Fruit fly (Drosophila melanogaster): ENCODE measurements around the gene per.

per gene

DNA sequence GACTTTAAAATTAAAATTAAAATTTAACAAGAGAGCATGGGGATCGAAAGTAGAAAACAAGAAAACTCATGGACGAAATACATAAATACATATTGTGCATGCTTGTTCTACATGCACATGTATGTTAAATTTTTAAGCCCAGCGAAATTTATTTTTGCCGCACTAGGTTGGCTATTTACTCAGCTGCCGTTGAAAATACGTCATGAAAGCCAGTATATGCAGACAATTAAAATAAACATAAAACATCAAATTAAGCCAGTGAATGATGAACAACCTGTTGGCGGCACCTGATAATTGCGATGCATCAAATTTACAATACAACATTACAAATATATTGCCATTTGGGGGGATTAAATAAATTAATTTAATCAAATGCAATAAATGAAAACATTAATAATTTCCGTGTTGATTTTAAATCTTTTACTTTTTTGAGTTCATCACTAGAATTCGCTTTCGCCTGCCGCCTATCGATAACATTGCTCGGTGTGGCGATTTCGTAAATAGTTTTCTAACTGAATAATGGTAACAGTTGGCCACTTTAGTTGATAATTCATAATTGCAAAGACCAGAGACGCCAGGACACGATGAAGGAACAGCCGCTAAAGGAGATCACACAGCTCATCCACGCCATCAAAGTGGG is 18.9 kb downstream of the per start, which contains the start of gene eIF2Bbeta (continued):
- TF ChIP-seq CG7357 (GFP tag; IDR thresholded peaks at IDR 0.05) (no peak), Atf6 (GFP tag; IDR thresholded peaks at IDR 0.05) (no peak), sd (tag; optimal IDR thresholded peaks at IDR 0.05) (no peak), Ravus (GFP tag; IDR thresholded peaks at IDR 0.05) (no peak), CG6689 (GFP tag; IDR thresholded peaks at IDR 0.05) (no peak), B-H2 (GFP tag; optimal IDR thresholded peaks at IDR 0.05) (no peak), Usf (GFP tag; optimal IDR thresholded peaks at IDR 0.05) (no peak), Hr3 (GFP tag; optimal IDR thresholded peaks at IDR 0.05) (no peak), BEAF-32 (GFP tag; optimal IDR thresholded peaks at IDR 0.05) (peak; percentile 60), GATAe (GFP tag; conservative IDR thresholded peaks at IDR 0.05) (no peak), Chrac-16 (GFP tag; optimal IDR thresholded peaks at IDR 0.05) (no peak), CG6854 (GFP tag; optimal IDR thresholded peaks at IDR 0.05) (no peak), Dbx (GFP tag; IDR thresholded peaks at IDR 0.05) (no peak), CrebB (tag; optimal IDR thresholded peaks at IDR 0.05) (no peak), CG2199 (GFP tag; IDR thresholded peaks at IDR 0.05) (no peak), lbe (GFP tag; optimal IDR thresholded peaks at IDR 0.05) (no peak), crc (GFP tag; optimal IDR thresholded peaks at IDR 0.05) (no peak), exex (tag; optimal IDR thresholded peaks at IDR 0.05) (no peak), Nf-YB (GFP tag; optimal IDR thresholded peaks at IDR 0.05) (no peak), CG6654 (GFP tag; optimal IDR thresholded peaks at IDR 0.05) (no peak), ro (GFP tag; IDR thresholded peaks at IDR 0.05) (no peak), Sry-β (GFP tag; optimal IDR thresholded peaks at IDR 0.05) (peak; percentile 87), nerfin-1 (tag; optimal IDR thresholded peaks at IDR 0.05) (no peak), CG3726 (GFP tag; IDR thresholded peaks at IDR 0.05) (no peak), odd (GFP tag; optimal IDR thresholded peaks at IDR 0.05) (no peak), gcm (GFP tag; optimal IDR thresholded peaks at IDR 0.05) (no peak), repo (GFP tag; optimal IDR thresholded peaks at IDR 0.05) (no peak), Taf1 (GFP tag; IDR thresholded peaks at IDR 0.05) (no peak), CG11398 (GFP tag; optimal IDR thresholded peaks at IDR 0.05) (no peak), E2f1 (GFP tag; IDR thresholded peaks at IDR 0.05) (no peak), CG13624 (GFP tag; optimal IDR thresholded peaks at IDR 0.05) (no peak), CG8478 (optimal IDR thresholded peaks at IDR 0.05) (no peak), tx (GFP tag; optimal IDR thresholded peaks at IDR 0.05) (no peak), CG2712 (tag; optimal IDR thresholded peaks at IDR 0.05) (no peak), Doc3 (GFP tag; IDR thresholded peaks at IDR 0.05; ENCODE audit: partially characterized antibody) (0 out of 3 replicates have a peak, but pooled peaks have one; percentile 20), CG4282 (GFP tag; optimal IDR thresholded peaks at IDR 0.05) (no peak), ap (GFP tag; IDR thresholded peaks at IDR 0.05) (no peak), slou (GFP tag; optimal IDR thresholded peaks at IDR 0.05) (no peak), BtbVII (GFP tag; optimal IDR thresholded peaks at IDR 0.05) (no peak), jing (GFP tag; optimal IDR thresholded peaks at IDR 0.05) (no peak), h (optimal IDR thresholded peaks at IDR 0.05) (no peak), Abd-B (GFP tag; optimal IDR thresholded peaks at IDR 0.05) (no peak), HLHmδ (GFP tag; optimal IDR thresholded peaks at IDR 0.05) (no peak), ash1 (GFP tag; optimal IDR thresholded peaks at IDR 0.05) (no peak), Lim3 (GFP tag; IDR thresholded peaks at IDR 0.05) (no peak), gce (GFP tag; IDR thresholded peaks at IDR 0.05) (no peak), sob (GFP tag; IDR thresholded peaks at IDR 0.05) (no peak), Ssrp (tag; optimal IDR thresholded peaks at IDR 0.05) (no peak), hkb (optimal IDR thresholded peaks at IDR 0.05) (no peak), hkb (GFP tag; IDR thresholded peaks at IDR 0.05) (no peak), ci (GFP tag; IDR thresholded peaks at IDR 0.05) (no peak), CG2202 (tag; optimal IDR thresholded peaks at IDR 0.05) (no peak), ase (GFP tag; IDR thresholded peaks at IDR 0.05) (no peak)

All from whole organism, embryonic.